Fruit fly (Drosophila melanogaster) whole organism: ENCODE data around the gene beag.

Source experiments
- CG8478 ChIP-seq: fragments of >200 bp; optimal IDR thresholded peaks from 2 replicates; lab custom pipeline; 2018; ENCODE audit warnings: inconsistent platforms
- Dll ChIP-seq: fragments of >200 bp; optimal IDR thresholded peaks from 2 replicates; lab custom pipeline; 2017
- pan ChIP-seq: fragments of >200 bp; optimal IDR thresholded peaks from 2 replicates; lab custom pipeline; 2017

DNA sequence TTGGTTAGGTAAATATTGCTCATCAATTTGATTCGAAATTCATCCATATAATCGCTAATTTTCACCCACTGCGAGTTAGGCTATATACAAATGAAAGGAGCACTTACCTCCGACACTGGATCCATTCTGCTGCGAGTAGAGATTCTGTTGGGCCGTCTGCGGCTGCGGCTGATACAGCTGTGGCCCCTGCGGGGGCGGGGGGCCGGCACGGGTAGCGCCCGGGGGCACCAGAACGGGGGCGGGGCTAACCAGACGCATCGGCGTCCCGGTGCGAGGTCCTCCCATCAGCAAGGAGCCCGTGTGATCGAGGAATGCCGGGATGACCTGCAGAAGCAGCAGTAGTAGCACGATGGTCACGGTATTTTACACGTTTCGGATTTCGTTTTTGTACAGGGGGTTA lies 14.8 kb upstream of the beag start:
- TF ChIP-seq CG8478 (lab: Kevin White, UChicago) = no peak
- TF ChIP-seq pan = no peak
- TF ChIP-seq Dll (lab: Kevin White, UChicago) = no peak
